Fruit fly (Drosophila melanogaster): ENCODE measurements around the gene Blos3.
A peak's percentile ranks its signal among the peaks of the same experiment; 100 is the strongest.

Blos3 gene

DNA sequence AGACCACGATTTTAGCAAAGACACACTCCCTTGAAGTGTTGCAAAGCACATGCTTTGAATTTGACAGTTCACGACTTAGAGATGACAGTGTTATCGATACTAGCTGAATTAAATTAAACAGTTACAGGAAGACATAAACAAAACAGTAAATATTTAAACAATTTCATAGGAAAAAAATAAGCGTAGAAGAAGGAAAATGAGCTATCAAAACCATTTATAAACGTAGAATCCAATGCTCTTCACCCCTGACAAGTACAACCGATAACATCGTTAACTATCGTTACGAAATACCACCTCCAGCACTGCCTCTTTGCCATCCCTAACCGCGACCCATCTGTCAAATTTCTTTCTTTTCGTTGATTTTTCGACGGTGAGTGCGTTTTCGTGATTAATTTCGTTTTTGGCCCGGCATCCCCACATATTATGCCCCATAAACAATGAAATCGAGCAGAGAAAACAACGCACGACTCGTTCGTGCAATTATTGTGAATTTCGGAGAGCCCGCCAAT, 28.8 kb downstream of the Blos3 start, which contains the start of gene RpL26 (continued):
- peak; percentile 87 for TF ChIP-seq CG13424 (tag; optimal IDR thresholded peaks at IDR 0.05)
- TF ChIP-seq dm (GFP tag; optimal IDR thresholded peaks at IDR 0.05): peak; percentile 93
- TF ChIP-seq B-H2 (GFP tag; optimal IDR thresholded peaks at IDR 0.05): peak; percentile 83
- no peak for TF ChIP-seq CG12071 (GFP tag; optimal IDR thresholded peaks at IDR 0.05)
- TF ChIP-seq CG11723 (GFP tag; optimal IDR thresholded peaks at IDR 0.05): peak; percentile 60
- no peak for TF ChIP-seq CG30431 (GFP tag; optimal IDR thresholded peaks at IDR 0.05)
- TF ChIP-seq tll (GFP tag; optimal IDR thresholded peaks at IDR 0.05): peak in 1 of 2 experiments; percentile 88
- peak; percentile 92 for TF ChIP-seq nmo (GFP tag; optimal IDR thresholded peaks at IDR 0.05)
- no peak for TF ChIP-seq Dfd (GFP tag; optimal IDR thresholded peaks at IDR 0.05)
- TF ChIP-seq Nf-YA (GFP tag; IDR thresholded peaks at IDR 0.05): 0 out of 2 replicates have a peak, but pooled peaks have one; percentile 12
- TF ChIP-seq danr (GFP tag; IDR thresholded peaks at IDR 0.05): no peak
- peak in 1 of 3 experiments; percentile 77 for TF ChIP-seq lola (GFP tag; optimal IDR thresholded peaks at IDR 0.05)
- TF ChIP-seq Atf6 (GFP tag; IDR thresholded peaks at IDR 0.05): peak; percentile 71
- TF ChIP-seq bsh (GFP tag; optimal IDR thresholded peaks at IDR 0.05): peak; percentile 29 to 48
- peak; percentile 46 for TF ChIP-seq stwl (tag; optimal IDR thresholded peaks at IDR 0.05)
- TF ChIP-seq CG4730 (GFP tag; IDR thresholded peaks at IDR 0.05): 0 out of 2 replicates have a peak, but pooled peaks have one; percentile 52
- TF ChIP-seq Rx (GFP tag; IDR thresholded peaks at IDR 0.05): peak; percentile 54; the same call in 1 of the 2 replicates
- peak; percentile 67 for TF ChIP-seq caup (GFP tag; optimal IDR thresholded peaks at IDR 0.05; ENCODE audit: severe bottlenecking)
- no peak for TF ChIP-seq sd (tag; optimal IDR thresholded peaks at IDR 0.05)
- no peak for TF ChIP-seq C15 (GFP tag; IDR thresholded peaks at IDR 0.05)
- no peak for TF ChIP-seq CG2889 (GFP tag; IDR thresholded peaks at IDR 0.05)
- peak; percentile 89 for TF ChIP-seq Hsf (GFP tag; optimal IDR thresholded peaks at IDR 0.05)
- no peak for TF ChIP-seq CG15269 (tag; optimal IDR thresholded peaks at IDR 0.05)
- TF ChIP-seq esg (GFP tag; conservative IDR thresholded peaks at IDR 0.05): peak; percentile 66
- TF ChIP-seq fu2 (GFP tag; optimal IDR thresholded peaks at IDR 0.05): peak; percentile 86
- peak; percentile 64 for TF ChIP-seq CG13123 (GFP tag; optimal IDR thresholded peaks at IDR 0.05)
- peak; percentile 65 for TF ChIP-seq CG6765 (GFP tag; optimal IDR thresholded peaks at IDR 0.05)
- TF ChIP-seq H15 (GFP tag; IDR thresholded peaks at IDR 0.05): peak; percentile 71; the same call in 1 of the 3 replicates
- TF ChIP-seq cg (GFP tag; optimal IDR thresholded peaks at IDR 0.05): no peak
- TF ChIP-seq CG17568 (GFP tag; optimal IDR thresholded peaks at IDR 0.05): no peak
- TF ChIP-seq CG5953 (GFP tag; IDR thresholded peaks at IDR 0.05): no peak
- no peak for TF ChIP-seq jigr1 (GFP tag; IDR thresholded peaks at IDR 0.05)
- TF ChIP-seq sens-2 (GFP tag; IDR thresholded peaks at IDR 0.05): no peak
- TF ChIP-seq seq (GFP tag; IDR thresholded peaks at IDR 0.05): no peak
- peak; percentile 78 for TF ChIP-seq hkb (optimal IDR thresholded peaks at IDR 0.05)
- peak; percentile 23; the same call in 1 of the 2 replicates for TF ChIP-seq hkb (GFP tag; IDR thresholded peaks at IDR 0.05)
- no peak for TF ChIP-seq ash1 (GFP tag; optimal IDR thresholded peaks at IDR 0.05)
- TF ChIP-seq CG10267 (tag; optimal IDR thresholded peaks at IDR 0.05): peak; percentile 93
- peak; percentile 61 for TF ChIP-seq CrebB (tag; optimal IDR thresholded peaks at IDR 0.05)
- TF ChIP-seq B-H1 (GFP tag; IDR thresholded peaks at IDR 0.05): peak; percentile 57; the same call in 1 of the 3 replicates
- peak; percentile 25 for TF ChIP-seq CG18764 (GFP tag; optimal IDR thresholded peaks at IDR 0.05)
- peak; percentile 43 for TF ChIP-seq CG17359 (tag; optimal IDR thresholded peaks at IDR 0.05)
- peak; percentile 80 for TF ChIP-seq phol (tag; optimal IDR thresholded peaks at IDR 0.05)
- peak; percentile 48 for TF ChIP-seq CG1233 (GFP tag; optimal IDR thresholded peaks at IDR 0.05)
- peak; percentile 17 for TF ChIP-seq tup (GFP tag; optimal IDR thresholded peaks at IDR 0.05)
- peak; percentile 66 for TF ChIP-seq CG7987 (GFP tag; optimal IDR thresholded peaks at IDR 0.05)
- no peak for TF ChIP-seq abd-A (tag; optimal IDR thresholded peaks at IDR 0.05)
- TF ChIP-seq CTCF (GFP tag; optimal IDR thresholded peaks at IDR 0.05): no peak
- TF ChIP-seq CG8478 (optimal IDR thresholded peaks at IDR 0.05): no peak
- no peak; the same call in none of the 2 replicates for TF ChIP-seq CG42726 (GFP tag; IDR thresholded peaks at IDR 0.05; ENCODE audit: partially characterized antibody)
- TF ChIP-seq CG3163 (GFP tag; optimal IDR thresholded peaks at IDR 0.05): peak; percentile 72
